Worm (Caenorhabditis elegans) whole organism, midembryonic: ENCODE measurements around the gene ZK1290.11.

Experiments used
- T22C8.4 ChIP-seq: fragments of 200-800 bp; sonication (Bioruptor generic); IDR thresholded peaks from 2 replicates; pipeline ENCODE4 v1.3.6; 2022; ENCODE audit warnings: missing genetic modification characterization, missing compliant biosample characterization
- cog-1 ChIP-seq: sonication (generic microtip); optimal IDR thresholded peaks from 2 replicates; lab custom pipeline; 2016; ENCODE audit warnings: missing genetic modification characterization, missing compliant biosample characterization
- flt-1 ChIP-seq: fragments of 200-800 bp; sonication (Bioruptor generic); IDR thresholded peaks from 2 replicates; pipeline ENCODE4 v1.3.6; 2022; ENCODE audit warnings: missing genetic modification characterization, missing compliant biosample characterization
- klf-2 ChIP-seq: fragments of 200-800 bp; sonication (Bioruptor generic); conservative IDR thresholded peaks from 2 replicates; pipeline ENCODE4 v1.3.6; 2022; ENCODE audit warnings: missing genetic modification reagents, missing genetic modification characterization, missing compliant biosample characterization
- med-1 ChIP-seq: sonication (generic microtip); optimal IDR thresholded peaks from 2 replicates; lab custom pipeline; 2017; ENCODE audit warnings: missing genetic modification characterization, mild to moderate bottlenecking, missing compliant biosample characterization, antibody characterized with exemption, missing genetic modification reagents; ENCODE audit not compliant: insufficient read depth
- ref-1 ChIP-seq: fragments of 200-800 bp; sonication (Bioruptor generic); conservative IDR thresholded peaks from 2 replicates; pipeline ENCODE4 v1.3.6; 2022; ENCODE audit warnings: missing genetic modification reagents, missing genetic modification characterization, missing compliant biosample characterization
- tab-1 ChIP-seq: fragments of 200-800 bp; sonication (Bioruptor generic); IDR thresholded peaks from 2 replicates; pipeline ENCODE4 v1.3.6; 2022; ENCODE audit warnings: missing genetic modification characterization, missing compliant biosample characterization
- ztf-23 ChIP-seq: fragments of 200-800 bp; sonication (Bioruptor generic); IDR thresholded peaks from 2 replicates; pipeline ENCODE4 v1.3.6; 2022; ENCODE audit warnings: missing genetic modification reagents, missing genetic modification characterization, missing compliant biosample characterization
- ztf-29 ChIP-seq: fragments of 200-800 bp; sonication (Bioruptor generic); IDR thresholded peaks from 2 replicates; pipeline ENCODE4 v1.3.6; 2022; ENCODE audit warnings: missing genetic modification reagents, missing genetic modification characterization, missing compliant biosample characterization

ZK1290.11 gene

ce11 chrII:7583555-7583954, 22.2 kb upstream of the ZK1290.11 start, which contains the start of gene mks-3:
Gene mks-3 (minus strand): TSS chrII:7583655.
- no peak for TF ChIP-seq ztf-23 (GFP tag; lab: Robert Waterston, UW)
- no peak for TF ChIP-seq tab-1 (GFP tag; lab: Robert Waterston, UW)
- TF ChIP-seq ztf-29, result no peak
- TF ChIP-seq klf-2 (GFP tag; lab: Robert Waterston, UW), result no peak
- TF ChIP-seq med-1, result no peak
- no peak for TF ChIP-seq cog-1 (tag; lab: Kevin White, UChicago)
- no peak for TF ChIP-seq T22C8.4 (GFP tag; lab: Robert Waterston, UW)
- TF ChIP-seq flt-1, result no peak
- TF ChIP-seq ref-1 (GFP tag; lab: Robert Waterston, UW), result no peak

DNA sequence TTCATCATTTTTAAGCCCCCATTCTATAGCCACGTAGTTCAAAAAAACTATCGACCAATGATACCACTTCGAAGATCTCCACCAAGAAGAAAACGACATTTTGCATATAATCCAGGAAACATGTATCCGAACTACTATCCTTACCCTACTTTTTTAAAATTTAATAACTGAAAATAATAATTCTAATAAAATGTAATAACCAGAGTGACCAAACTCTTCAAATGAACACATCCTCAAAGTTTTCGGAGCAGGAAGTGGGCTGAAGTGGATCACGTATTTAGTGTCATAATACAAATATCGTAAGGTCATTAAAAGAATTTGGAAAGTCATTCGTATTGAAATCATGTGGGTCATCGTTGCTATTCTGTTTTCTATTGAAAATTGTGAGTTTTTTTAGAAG, 16.0 kb upstream of the ZK1290.11 start, which contains the start of gene F35D2.6:
F35D2.6 (plus strand) TSS at position 301 of the 400 bp plus-strand sequence.
- TF ChIP-seq ztf-23 (GFP tag; lab: Robert Waterston, UW) (no peak), flt-1 (no peak), ref-1 (GFP tag; lab: Robert Waterston, UW) (no peak), klf-2 (GFP tag; lab: Robert Waterston, UW) (no peak), ztf-29 (no peak), tab-1 (GFP tag; lab: Robert Waterston, UW) (no peak), T22C8.4 (GFP tag; lab: Robert Waterston, UW) (no peak)

DNA sequence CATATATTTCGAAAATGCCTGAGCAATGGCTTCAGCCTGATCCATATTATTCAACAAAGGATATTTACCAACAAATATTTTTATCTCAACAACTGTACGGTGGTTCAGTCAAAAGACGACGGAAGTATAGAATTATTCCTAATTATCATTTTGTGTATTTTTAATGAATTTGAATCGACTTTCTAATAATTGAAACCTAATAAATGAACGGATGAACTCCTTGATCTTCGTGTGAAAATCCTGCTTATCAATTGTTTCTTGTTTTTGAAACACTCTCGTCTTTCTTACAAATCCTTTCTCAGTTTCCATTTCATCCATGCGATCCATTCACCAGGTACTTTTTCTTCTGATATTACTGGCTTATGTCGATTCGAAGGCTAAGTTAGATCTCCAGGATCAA, 14.2 kb upstream of the ZK1290.11 start, which contains the start of gene F35D2.1:
F35D2.1 (plus strand) TSS at position 301 of the 400 bp plus-strand sequence.
- no peak for TF ChIP-seq T22C8.4 (GFP tag; lab: Robert Waterston, UW)
- TF ChIP-seq flt-1, result no peak
- no peak for TF ChIP-seq med-1
- no peak for TF ChIP-seq ztf-23 (GFP tag; lab: Robert Waterston, UW)
- TF ChIP-seq tab-1 (GFP tag; lab: Robert Waterston, UW), result no peak
- no peak for TF ChIP-seq ref-1 (GFP tag; lab: Robert Waterston, UW)
- TF ChIP-seq klf-2 (GFP tag; lab: Robert Waterston, UW), result no peak
- no peak for TF ChIP-seq ztf-29
- no peak for TF ChIP-seq cog-1 (tag; lab: Kevin White, UChicago)

DNA sequence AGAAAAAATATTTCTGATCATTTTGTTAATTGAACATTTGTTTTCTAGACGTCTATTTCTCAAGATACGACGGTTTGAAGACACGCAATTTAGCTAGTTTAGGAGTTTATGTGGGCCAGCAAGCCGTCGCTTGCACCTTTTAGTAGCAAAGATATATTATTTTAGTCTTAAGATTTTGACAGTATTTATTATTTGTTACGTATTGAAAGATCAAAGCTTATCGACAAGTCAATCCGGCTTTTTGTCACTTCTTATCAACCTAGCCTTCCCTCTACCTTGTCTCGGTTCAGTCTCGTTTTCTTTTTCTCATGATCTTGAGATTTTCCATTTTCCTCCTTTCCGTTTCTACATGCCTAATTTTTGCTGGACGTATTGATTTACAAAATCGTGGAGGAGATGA, 12.7 kb upstream of the ZK1290.11 start, which contains the start of gene F35D2.2:
F35D2.2 (plus strand) TSS at position 301 of the 400 bp plus-strand sequence.
- TF ChIP-seq flt-1, result no peak
- no peak for TF ChIP-seq klf-2 (GFP tag; lab: Robert Waterston, UW)

DNA sequence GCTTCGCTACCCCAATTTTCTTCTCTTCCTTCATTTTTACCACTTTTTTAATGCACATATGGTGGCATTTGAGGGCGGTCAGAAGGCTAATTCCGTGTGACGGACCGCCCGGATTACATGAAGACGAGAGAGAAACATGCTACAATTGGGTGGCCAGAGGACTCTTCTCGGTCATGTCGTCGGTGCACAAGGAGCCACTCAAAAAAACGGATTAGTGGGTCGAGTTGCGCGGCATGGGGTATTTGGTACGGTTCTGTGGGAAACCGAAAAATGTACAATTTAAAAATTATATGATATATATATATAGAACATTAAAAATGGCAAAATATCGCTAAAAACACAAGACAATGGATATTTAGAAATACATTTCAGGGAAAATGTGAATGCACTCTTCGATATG, 9.4 kb upstream of the ZK1290.11 start:
- TF ChIP-seq ztf-23 (GFP tag; lab: Robert Waterston, UW), result no peak
- TF ChIP-seq med-1, result no peak
- TF ChIP-seq tab-1 (GFP tag; lab: Robert Waterston, UW), result no peak
- TF ChIP-seq T22C8.4 (GFP tag; lab: Robert Waterston, UW), result no peak
- TF ChIP-seq ztf-29, result no peak
- no peak for TF ChIP-seq ref-1 (GFP tag; lab: Robert Waterston, UW)
- TF ChIP-seq klf-2 (GFP tag; lab: Robert Waterston, UW), result no peak
- no peak for TF ChIP-seq flt-1
- TF ChIP-seq cog-1 (tag; lab: Kevin White, UChicago), result no peak

- TF ChIP-seq cog-1 (tag; lab: Kevin White, UChicago), result no peak
- TF ChIP-seq ztf-23 (GFP tag; lab: Robert Waterston, UW), result no peak
- no peak for TF ChIP-seq klf-2 (GFP tag; lab: Robert Waterston, UW)
- TF ChIP-seq ref-1 (GFP tag; lab: Robert Waterston, UW), result no peak
- no peak for TF ChIP-seq med-1
- TF ChIP-seq T22C8.4 (GFP tag; lab: Robert Waterston, UW), result no peak
- TF ChIP-seq ztf-29, result no peak
- TF ChIP-seq tab-1 (GFP tag; lab: Robert Waterston, UW), result no peak
Observed at ce11 chrII:7570305-7570704, 8.9 kb upstream of the ZK1290.11 start, which contains the start of gene F35D2.3. Gene F35D2.3 (plus strand): TSS chrII:7570605.

- no peak for TF ChIP-seq tab-1 (GFP tag; lab: Robert Waterston, UW)
- no peak for TF ChIP-seq ref-1 (GFP tag; lab: Robert Waterston, UW)
- TF ChIP-seq ztf-29, result no peak
- no peak for TF ChIP-seq klf-2 (GFP tag; lab: Robert Waterston, UW)
- no peak for TF ChIP-seq cog-1 (tag; lab: Kevin White, UChicago)
- no peak for TF ChIP-seq T22C8.4 (GFP tag; lab: Robert Waterston, UW)
- TF ChIP-seq med-1, result no peak
Observed at ce11 chrII:7562616-7563015, 1.2 kb upstream of the ZK1290.11 start.

ce11 chrII:7560844-7561243, 550 bp downstream of the ZK1290.11 start:
- no peak for TF ChIP-seq ztf-23 (GFP tag; lab: Robert Waterston, UW)
- no peak for TF ChIP-seq ref-1 (GFP tag; lab: Robert Waterston, UW)

DNA sequence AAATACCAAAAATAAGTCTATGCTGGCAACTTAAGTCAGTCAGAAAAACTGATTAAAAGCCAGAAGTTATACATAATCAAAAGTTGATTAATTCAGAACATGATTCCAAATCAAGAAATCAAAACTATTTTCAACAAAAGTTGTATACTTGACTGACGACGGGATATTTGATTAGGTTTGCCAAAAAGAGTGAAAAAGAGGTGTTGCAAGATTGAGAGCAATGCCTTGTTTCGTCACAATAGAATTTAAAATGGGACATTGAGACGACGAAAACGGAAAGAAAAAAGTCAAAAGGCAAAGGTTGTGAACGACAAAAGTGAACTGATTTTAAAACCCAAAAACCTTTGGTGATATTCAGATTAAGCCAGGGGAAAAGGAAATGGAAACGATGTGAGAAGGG, 2.5 kb downstream of the ZK1290.11 start:
- TF ChIP-seq T22C8.4 (GFP tag; lab: Robert Waterston, UW) (no peak), klf-2 (GFP tag; lab: Robert Waterston, UW) (no peak), tab-1 (GFP tag; lab: Robert Waterston, UW) (no peak), cog-1 (tag; lab: Kevin White, UChicago) (no peak), med-1 (no peak), ztf-23 (GFP tag; lab: Robert Waterston, UW) (no peak), ref-1 (GFP tag; lab: Robert Waterston, UW) (no peak), ztf-29 (no peak), flt-1 (no peak)

DNA sequence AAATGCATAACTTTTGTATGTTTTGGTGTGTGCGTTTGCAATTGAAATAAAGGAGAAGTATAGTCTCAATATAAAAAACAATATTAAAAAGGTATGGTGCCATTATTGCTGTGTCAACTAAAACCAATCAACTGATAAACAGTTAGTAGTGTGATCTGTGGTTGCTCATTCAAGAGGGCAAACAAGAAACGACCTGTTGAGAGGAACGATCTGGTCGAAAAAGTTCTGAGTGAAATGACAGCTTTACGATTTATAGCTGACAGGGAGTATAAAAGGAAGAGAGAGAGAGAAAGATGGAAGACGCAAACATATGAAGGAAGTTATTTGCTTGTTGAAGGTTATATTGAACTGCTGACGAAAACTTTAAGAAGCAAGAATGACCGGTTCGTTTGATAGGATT, 3.4 kb downstream of the ZK1290.11 start:
- TF ChIP-seq ref-1 (GFP tag; lab: Robert Waterston, UW), result no peak
- TF ChIP-seq flt-1, result no peak
- no peak for TF ChIP-seq T22C8.4 (GFP tag; lab: Robert Waterston, UW)
- no peak for TF ChIP-seq ztf-29
- TF ChIP-seq med-1, result no peak
- TF ChIP-seq cog-1 (tag; lab: Kevin White, UChicago), result no peak
- TF ChIP-seq ztf-23 (GFP tag; lab: Robert Waterston, UW), result no peak
- no peak for TF ChIP-seq klf-2 (GFP tag; lab: Robert Waterston, UW)
